Worm (Caenorhabditis elegans) whole organism, young adult: Measurements from ENCODE around the gene F33D4.4.

Experiments
- Y56A3A.18 ChIP-seq: fragments of 200-800 bp; sonication (Bioruptor generic); IDR thresholded peaks from 2 replicates; pipeline ENCODE4 v1.3.6; 2022; ENCODE audit warnings: missing genetic modification reagents, missing genetic modification characterization, missing compliant biosample characterization
- dpl-1 ChIP-seq: fragments of 150-350 bp; optimal IDR thresholded peaks from 2 replicates; lab custom pipeline; 2014; ENCODE audit warnings: missing biosample characterization, missing genetic modification reagents, missing genetic modification characterization
- lag-1 ChIP-seq: fragments of 200-800 bp; sonication (Bioruptor generic); IDR thresholded peaks from 2 replicates; pipeline ENCODE4 v1.3.6; 2022; ENCODE audit warnings: missing genetic modification reagents, missing genetic modification characterization, missing compliant biosample characterization
- lsl-1 ChIP-seq: fragments of 200-800 bp; sonication (Bioruptor generic); optimal IDR thresholded peaks from 2 replicates; lab custom pipeline; 2018; ENCODE audit warnings: mild to moderate bottlenecking, missing genetic modification characterization, moderate library complexity, missing compliant biosample characterization
- nfyb-1 ChIP-seq: fragments of 200-800 bp; sonication (Bioruptor generic); IDR thresholded peaks from 2 replicates; pipeline ENCODE4 v1.3.6; 2022; ENCODE audit warnings: missing genetic modification reagents, missing genetic modification characterization, missing compliant biosample characterization

ce11 chrIV:7736616-7737015 lies 29.9 kb upstream of the F33D4.4 start:
- no peak for TF ChIP-seq nfyb-1 (GFP tag; lab: Robert Waterston, UW)
- no peak for TF ChIP-seq lsl-1 (GFP tag; lab: Kevin White, UChicago)
- no peak for TF ChIP-seq Y56A3A.18
- no peak for TF ChIP-seq lag-1
- no peak for TF ChIP-seq dpl-1
